Worm (Caenorhabditis elegans) whole organism, late embryonic: ENCODE results near the gene K05F6.10.

Experiments
- K09A11.1 ChIP-seq: sonication (generic microtip); optimal IDR thresholded peaks from 2 replicates; lab custom pipeline; 2017; ENCODE audit warnings: antibody characterized with exemption, mild to moderate bottlenecking, missing genetic modification characterization, missing compliant biosample characterization; ENCODE audit not compliant: insufficient read depth
- ahr-1 ChIP-seq: sonication (generic microtip); optimal IDR thresholded peaks from 2 replicates; lab custom pipeline; 2016; ENCODE audit warnings: missing genetic modification characterization, missing compliant biosample characterization
- ceh-14 ChIP-seq: sonication (generic microtip); optimal IDR thresholded peaks from 2 replicates; lab custom pipeline; 2016; ENCODE audit warnings: missing genotype, missing genetic modification characterization, missing compliant biosample characterization
- ceh-18 ChIP-seq: sonication (generic microtip); optimal IDR thresholded peaks from 2 replicates; lab custom pipeline; 2016; ENCODE audit warnings: missing genetic modification characterization, missing compliant biosample characterization
- ceh-19 ChIP-seq: fragments of 200-800 bp; sonication (Bioruptor generic); optimal IDR thresholded peaks from 2 replicates; lab custom pipeline; 2018; ENCODE audit warnings: mild to moderate bottlenecking, missing genetic modification characterization, missing compliant biosample characterization
- ceh-2 ChIP-seq: sonication (generic microtip); optimal IDR thresholded peaks from 2 replicates; lab custom pipeline; 2016; ENCODE audit warnings: missing genotype, missing genetic modification characterization, missing compliant biosample characterization
- ceh-22 ChIP-seq: sonication (generic microtip); optimal IDR thresholded peaks from 2 replicates; lab custom pipeline; 2017; ENCODE audit warnings: missing biosample characterization, missing genetic modification characterization
- ceh-24 ChIP-seq: sonication (generic microtip); optimal IDR thresholded peaks from 2 replicates; lab custom pipeline; 2016; ENCODE audit warnings: mild to moderate bottlenecking, missing genetic modification characterization, missing compliant biosample characterization
- ceh-30 ChIP-seq: fragments of 150-350 bp; optimal IDR thresholded peaks from 2 replicates; lab custom pipeline; 2014; ENCODE audit warnings: missing biosample characterization, missing genetic modification characterization
- ceh-34 ChIP-seq: sonication (generic microtip); optimal IDR thresholded peaks from 2 replicates; lab custom pipeline; 2016; ENCODE audit warnings: mild to moderate bottlenecking, missing genetic modification characterization, missing compliant biosample characterization
- ceh-45 ChIP-seq: fragments of 200-800 bp; sonication (Bioruptor generic); IDR thresholded peaks from 2 replicates; pipeline ENCODE4 v1.3.6; 2022; ENCODE audit warnings: missing genetic modification reagents, missing genetic modification characterization, missing compliant biosample characterization
- ceh-9 ChIP-seq: sonication (generic microtip); optimal IDR thresholded peaks from 2 replicates; lab custom pipeline; 2016; ENCODE audit warnings: mild to moderate bottlenecking, missing genetic modification characterization, inconsistent platforms, missing compliant biosample characterization
- che-1 ChIP-seq: sonication (generic microtip); optimal IDR thresholded peaks from 2 replicates; lab custom pipeline; 2016; ENCODE audit warnings: mild to moderate bottlenecking, missing genetic modification characterization, missing compliant biosample characterization
- dve-1 ChIP-seq: sonication (generic microtip); optimal IDR thresholded peaks from 2 replicates; lab custom pipeline; 2017; ENCODE audit warnings: antibody characterized with exemption, mild to moderate bottlenecking, missing genetic modification characterization, missing compliant biosample characterization
- elt-2 ChIP-seq: sonication (generic microtip); optimal IDR thresholded peaks from 2 replicates; lab custom pipeline; 2016; ENCODE audit warnings: missing genetic modification reagents, missing genetic modification characterization, missing compliant biosample characterization
- elt-4 ChIP-seq: sonication (generic microtip); optimal IDR thresholded peaks from 2 replicates; lab custom pipeline; 2016; ENCODE audit warnings: missing genetic modification characterization, missing compliant biosample characterization
- fkh-10 ChIP-seq: fragments of 150-350 bp; optimal IDR thresholded peaks from 2 replicates; lab custom pipeline; 2014; ENCODE audit warnings: missing biosample characterization, missing genetic modification reagents, missing genetic modification characterization
- fkh-6 ChIP-seq: sonication (generic microtip); optimal IDR thresholded peaks from 2 replicates; lab custom pipeline; 2016; ENCODE audit warnings: missing genetic modification characterization, missing compliant biosample characterization
- hlh-13 ChIP-seq: fragments of 200-800 bp; sonication (Bioruptor generic); optimal IDR thresholded peaks from 2 replicates; lab custom pipeline; 2018; ENCODE audit warnings: mild to moderate bottlenecking, missing genetic modification characterization, missing compliant biosample characterization
- lim-6 ChIP-seq: sonication (generic microtip); optimal IDR thresholded peaks from 2 replicates; lab custom pipeline; 2016; ENCODE audit warnings: missing genetic modification characterization, missing compliant biosample characterization
- nhr-11 ChIP-seq: fragments of 150-350 bp; optimal IDR thresholded peaks from 2 replicates; lab custom pipeline; 2014; ENCODE audit warnings: missing biosample characterization, missing genetic modification characterization
- npax-4 ChIP-seq: sonication (generic microtip); optimal IDR thresholded peaks from 2 replicates; lab custom pipeline; 2016; ENCODE audit warnings: missing genetic modification characterization, missing compliant biosample characterization
- pag-3 ChIP-seq: sonication (generic microtip); optimal IDR thresholded peaks from 2 replicates; lab custom pipeline; 2016; ENCODE audit warnings: missing compliant biosample characterization, missing genetic modification characterization, borderline replicate concordance
- pha-4 ChIP-seq: fragments of 150-350 bp; optimal IDR thresholded peaks from 2 replicates; lab custom pipeline; 2018; ENCODE audit warnings: missing biosample characterization, missing genetic modification reagents, missing genetic modification characterization
- pqm-1 ChIP-seq: sonication (generic microtip); optimal IDR thresholded peaks from 2 replicates; lab custom pipeline; 2016; ENCODE audit warnings: missing genetic modification characterization, missing compliant biosample characterization
- pros-1 ChIP-seq: fragments of 150-350 bp; optimal IDR thresholded peaks from 2 replicates; lab custom pipeline; 2014; ENCODE audit warnings: missing biosample characterization, missing genetic modification reagents, missing genetic modification characterization
- ref-2 ChIP-seq: sonication (generic microtip); optimal IDR thresholded peaks from 2 replicates; lab custom pipeline; 2016; ENCODE audit warnings: missing genetic modification characterization, missing compliant biosample characterization
- sdc-2 ChIP-seq: sonication (generic microtip); optimal IDR thresholded peaks from 2 replicates; lab custom pipeline; 2016; ENCODE audit warnings: missing genotype, missing genetic modification characterization, missing compliant biosample characterization
- syd-9 ChIP-seq: sonication (generic microtip); optimal IDR thresholded peaks from 2 replicates; lab custom pipeline; 2016; ENCODE audit warnings: mild to moderate bottlenecking, missing genetic modification characterization, moderate library complexity, missing compliant biosample characterization
- tbx-2 ChIP-seq: sonication (generic microtip); optimal IDR thresholded peaks from 2 replicates; lab custom pipeline; 2016; ENCODE audit warnings: missing genetic modification characterization, missing compliant biosample characterization
- tbx-7 ChIP-seq: sonication (generic microtip); optimal IDR thresholded peaks from 2 replicates; lab custom pipeline; 2016; ENCODE audit warnings: missing genotype, missing genetic modification characterization, missing compliant biosample characterization
- unc-3 ChIP-seq, 2 experiments: fragments of 200-800 bp in 1 of 2; sonication (Bioruptor generic) in 1 of 2; sonication (generic microtip) in 1 of 2; conservative IDR thresholded peaks in 1 of 2; optimal IDR thresholded peaks in 1 of 2; 2 replicates each; pipeline versions ENCODE4 v1.3.6 to Lab custom; 2016 to 2022; ENCODE audit warnings: missing compliant biosample characterization in 2 of 2, missing genetic modification characterization in 2 of 2, missing genetic modification reagents in 1 of 2
- unc-86 ChIP-seq: sonication (generic microtip); optimal IDR thresholded peaks from 2 replicates; lab custom pipeline; 2016; ENCODE audit warnings: missing genetic modification characterization, missing compliant biosample characterization
- zip-5 ChIP-seq: sonication (generic microtip); optimal IDR thresholded peaks from 2 replicates; lab custom pipeline; 2016; ENCODE audit warnings: missing genetic modification characterization, missing compliant biosample characterization

K05F6.10 gene

DNA sequence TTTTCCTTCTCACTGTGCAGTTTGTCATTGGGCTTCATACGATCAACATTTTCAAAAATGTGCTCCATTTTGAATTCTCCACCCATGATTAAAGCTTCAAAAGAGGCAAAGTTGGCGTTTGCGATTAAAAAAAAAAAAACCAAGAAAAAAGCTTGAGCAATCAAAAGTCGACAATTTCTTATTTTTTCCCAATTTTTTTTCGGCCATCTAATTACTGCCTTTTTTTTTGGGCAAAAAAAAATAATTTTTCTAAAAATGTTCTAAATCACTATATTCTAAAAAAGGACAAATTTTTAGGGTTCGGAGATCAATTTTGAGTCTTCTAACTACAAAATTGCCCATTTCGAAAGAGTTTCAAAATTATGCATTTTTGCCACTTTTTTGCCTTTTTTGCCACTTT lies at the start of gene K05F6.10:
Gene K05F6.10 (minus strand): TSS at position 101 of the 400 bp plus-strand sequence.
- no peak for TF ChIP-seq ahr-1 (tag; lab: Kevin White, UChicago)
- TF ChIP-seq ceh-45: no peak
- TF ChIP-seq sdc-2 (tag; lab: Kevin White, UChicago): no peak
- TF ChIP-seq pha-4 (tag; lab: Kevin White, UChicago): no peak
- TF ChIP-seq ceh-2 (tag; lab: Kevin White, UChicago): no peak
- no peak for TF ChIP-seq ceh-18 (tag; lab: Kevin White, UChicago)
- no peak for TF ChIP-seq elt-2 (tag; lab: Kevin White, UChicago)
- no peak for TF ChIP-seq fkh-6 (tag; lab: Kevin White, UChicago)
- TF ChIP-seq che-1 (tag; lab: Kevin White, UChicago): no peak
- TF ChIP-seq unc-3 (GFP tag; conservative IDR thresholded peaks at IDR 0.05; lab: Robert Waterston, UW): no peak
- TF ChIP-seq unc-3 (tag; optimal IDR thresholded peaks at IDR 0.05; lab: Kevin White, UChicago): no peak
- TF ChIP-seq dve-1 (tag; lab: Kevin White, UChicago): no peak
- TF ChIP-seq zip-5: no peak

DNA sequence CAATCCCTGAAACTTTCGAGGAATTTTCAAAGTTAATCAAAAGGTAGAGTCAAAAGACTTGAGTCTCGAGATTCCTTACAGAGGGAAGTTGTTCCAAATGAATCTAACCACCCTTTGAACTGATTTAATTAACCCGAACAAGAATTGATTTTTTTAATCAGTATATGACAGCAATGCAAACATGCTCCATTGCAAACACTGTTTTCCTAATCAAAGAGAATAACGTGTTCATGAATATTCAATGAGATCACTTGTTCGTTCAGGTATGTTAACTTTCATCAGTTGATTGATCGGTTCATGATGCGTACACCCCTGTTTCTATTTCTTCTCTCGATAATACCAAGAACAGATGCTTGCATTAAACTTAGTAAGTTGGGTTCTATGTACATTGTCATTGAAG lies 49.7 kb upstream of the K05F6.10 start, which contains the start of gene C08E3.14:
Gene C08E3.14 (plus strand): TSS at position 301 of the 400 bp plus-strand sequence.
- TF ChIP-seq fkh-6 (tag; lab: Kevin White, UChicago): no peak
- no peak for TF ChIP-seq ceh-19 (GFP tag; lab: Kevin White, UChicago)
- TF ChIP-seq tbx-2 (tag; lab: Kevin White, UChicago): no peak
- no peak for TF ChIP-seq pqm-1 (tag; lab: Kevin White, UChicago)
- TF ChIP-seq syd-9 (tag; lab: Kevin White, UChicago): no peak
- TF ChIP-seq elt-4: no peak
- TF ChIP-seq nhr-11: no peak
- no peak for TF ChIP-seq K09A11.1 (tag; lab: Kevin White, UChicago)
- no peak for TF ChIP-seq ceh-24 (tag; lab: Kevin White, UChicago)
- no peak for TF ChIP-seq hlh-13 (GFP tag; lab: Kevin White, UChicago)
- TF ChIP-seq npax-4 (tag; lab: Kevin White, UChicago): no peak
- no peak for TF ChIP-seq ceh-22
- TF ChIP-seq pag-3 (tag; lab: Kevin White, UChicago): no peak
- TF ChIP-seq elt-2 (tag; lab: Kevin White, UChicago): no peak
- TF ChIP-seq fkh-10: no peak
- TF ChIP-seq unc-86 (tag; lab: Kevin White, UChicago): no peak
- TF ChIP-seq pha-4 (tag; lab: Kevin White, UChicago): no peak
- no peak for TF ChIP-seq ceh-9 (tag; lab: Kevin White, UChicago)
- TF ChIP-seq lim-6 (tag; lab: Kevin White, UChicago): no peak

DNA sequence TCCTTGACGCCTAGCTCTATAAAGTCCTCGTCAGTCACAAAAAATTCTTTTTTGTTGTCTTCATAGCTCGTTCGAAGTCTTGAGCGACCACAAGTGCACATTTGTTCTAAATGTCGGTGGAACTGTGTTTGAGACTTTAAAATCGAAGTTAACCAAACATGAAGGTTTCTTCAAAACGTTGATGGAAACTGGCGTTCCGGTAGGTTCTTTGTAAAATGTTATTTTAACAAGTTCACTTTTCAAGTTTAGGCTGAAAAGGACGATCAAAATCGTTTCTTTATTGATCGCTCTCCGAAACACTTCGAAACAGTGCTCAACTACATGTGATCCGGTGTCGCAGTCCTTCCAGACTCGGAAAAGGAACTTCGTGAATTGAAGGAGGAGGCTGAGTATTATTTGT lies 48.6 kb upstream of the K05F6.10 start, which contains the start of gene fbxa-160:
Gene fbxa-160 (minus strand): TSS at position 101 of the 400 bp plus-strand sequence.
- TF ChIP-seq che-1 (tag; lab: Kevin White, UChicago): no peak
- TF ChIP-seq tbx-7 (tag; lab: Kevin White, UChicago): no peak
- no peak for TF ChIP-seq ceh-22
- TF ChIP-seq ceh-34 (tag; lab: Kevin White, UChicago): no peak

DNA sequence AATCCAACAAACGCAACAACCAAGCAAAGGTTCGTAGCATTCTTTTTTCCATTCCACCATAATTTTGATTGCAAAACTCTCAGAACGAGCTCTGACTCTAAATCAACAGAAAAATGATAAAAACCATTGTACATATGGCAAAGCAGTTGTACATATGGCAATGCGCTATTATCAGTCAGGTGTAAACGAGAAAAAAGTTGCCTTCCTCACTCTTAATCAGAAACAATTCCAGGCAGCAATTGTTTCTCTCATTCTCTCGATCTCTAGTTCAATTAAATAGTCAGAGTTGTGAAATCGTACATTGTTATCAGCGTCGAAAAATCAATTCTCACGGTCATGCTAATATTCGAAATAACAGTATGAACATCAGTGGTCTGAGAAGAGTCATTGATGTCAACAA lies 45.9 kb upstream of the K05F6.10 start:
- no peak for TF ChIP-seq K09A11.1 (tag; lab: Kevin White, UChicago)
- TF ChIP-seq elt-2 (tag; lab: Kevin White, UChicago): peak; percentile 46
- no peak for TF ChIP-seq pha-4 (tag; lab: Kevin White, UChicago)
- TF ChIP-seq ceh-30 (tag; lab: Kevin White, UChicago): no peak
- no peak for TF ChIP-seq ceh-14 (tag; lab: Kevin White, UChicago)
- TF ChIP-seq pros-1 (tag; lab: Kevin White, UChicago): no peak
- TF ChIP-seq ceh-19 (GFP tag; lab: Kevin White, UChicago): no peak
- TF ChIP-seq pag-3 (tag; lab: Kevin White, UChicago): no peak
- no peak for TF ChIP-seq ref-2
